Worm (Caenorhabditis elegans): ENCODE results near the gene T14F9.2.

Gene T14F9.2

ce11 chrX:2246908-2247307, 12.8 kb downstream of the T14F9.2 start, which contains the start of gene AH9.1:
Gene AH9.1 (minus strand): TSS chrX:2247008.
- no peak for TF ChIP-seq efl-3 (GFP tag; optimal IDR thresholded peaks at IDR 0.05)
- TF ChIP-seq dsc-1 (tag; optimal IDR thresholded peaks at IDR 0.05), result no peak
- TF ChIP-seq lin-14 (GFP tag; optimal IDR thresholded peaks at IDR 0.05), result no peak
- TF ChIP-seq egl-13 (tag; optimal IDR thresholded peaks at IDR 0.05), result no peak
- TF ChIP-seq ama-1 (optimal IDR thresholded peaks at IDR 0.05), result no peak
- no peak for TF ChIP-seq sptf-1 (tag; optimal IDR thresholded peaks at IDR 0.05)
- TF ChIP-seq hlh-4 (tag; optimal IDR thresholded peaks at IDR 0.05), result no peak
- no peak for TF ChIP-seq swsn-7 (tag; optimal IDR thresholded peaks at IDR 0.05)
- no peak for TF ChIP-seq xbp-1 (tag; optimal IDR thresholded peaks at IDR 0.05)
- TF ChIP-seq rnt-1 (tag; optimal IDR thresholded peaks at IDR 0.05), result no peak
- TF ChIP-seq hlh-17 (GFP tag; optimal IDR thresholded peaks at IDR 0.05; ENCODE audit: borderline replicate concordance), result no peak
- no peak for TF ChIP-seq fkh-4 (tag; optimal IDR thresholded peaks at IDR 0.05; ENCODE audit: borderline replicate concordance)
- TF ChIP-seq C34B4.2 (tag; optimal IDR thresholded peaks at IDR 0.05), result no peak
- no peak for TF ChIP-seq sup-37 (GFP tag; optimal IDR thresholded peaks at IDR 0.05)
- TF ChIP-seq tbx-2 (tag; optimal IDR thresholded peaks at IDR 0.05), result no peak
- TF ChIP-seq nhr-11 (tag; optimal IDR thresholded peaks at IDR 0.05), result no peak

- TF ChIP-seq C34B4.2 (tag; optimal IDR thresholded peaks at IDR 0.05) (no peak), lin-13 (GFP tag; optimal IDR thresholded peaks at IDR 0.05) (no peak), pax-3 (tag; optimal IDR thresholded peaks at IDR 0.05) (no peak), lin-39 (tag; optimal IDR thresholded peaks at IDR 0.05) (no peak), nhr-85 (tag) (no peak), nhr-28 (tag; optimal IDR thresholded peaks at IDR 0.05) (no peak)
These were observed 23.9 kb downstream of the T14F9.2 start, which contains the start of gene crn-4 for ce11 chrX:2258001-2258400. Gene crn-4 (minus strand): TSS chrX:2258101.

DNA sequence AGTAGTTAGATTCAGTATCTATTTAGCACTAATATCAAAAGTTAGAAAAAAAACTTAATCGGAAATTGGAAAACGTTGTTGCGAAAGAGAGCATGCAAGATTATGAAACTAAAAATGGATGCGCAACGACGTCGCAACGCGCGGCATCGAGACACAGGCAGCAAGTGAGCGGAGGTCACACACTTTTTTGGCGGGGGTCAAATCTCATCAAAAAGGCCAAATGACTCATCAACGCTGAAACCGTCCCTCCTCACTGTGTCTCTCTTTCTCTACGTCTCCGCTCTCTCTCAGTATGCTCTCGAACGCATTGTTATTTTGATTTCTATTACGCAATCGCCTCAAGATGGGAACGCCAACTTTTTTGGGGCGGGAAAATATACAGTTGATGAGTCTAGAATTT, 24.3 kb downstream of the T14F9.2 start:
- TF ChIP-seq lin-13 (GFP tag; optimal IDR thresholded peaks at IDR 0.05), result no peak
- TF ChIP-seq skn-1 (tag; optimal IDR thresholded peaks at IDR 0.05), result peak; percentile 88
- no peak for TF ChIP-seq unc-62 (GFP tag; optimal IDR thresholded peaks at IDR 0.05)
- no peak for TF ChIP-seq nhr-19 (GFP tag; conservative IDR thresholded peaks at IDR 0.05)
- TF ChIP-seq nhr-47 (tag; optimal IDR thresholded peaks at IDR 0.05), result no peak
- no peak for TF ChIP-seq efl-1 (optimal IDR thresholded peaks at IDR 0.05)
- TF ChIP-seq efl-1 (GFP tag; optimal IDR thresholded peaks at IDR 0.05 in 1 of 2), result no peak
- TF ChIP-seq isw-1 (GFP tag; IDR thresholded peaks at IDR 0.05), result no peak
- TF ChIP-seq pqm-1 (tag; optimal IDR thresholded peaks at IDR 0.05), result no peak
- no peak for TF ChIP-seq F16B12.6 (tag; optimal IDR thresholded peaks at IDR 0.05)
- peak in 1 of 3 experiments; percentile 26 for TF ChIP-seq ceh-82 (tag; optimal IDR thresholded peaks at IDR 0.05)
- TF ChIP-seq irx-1 (tag; optimal IDR thresholded peaks at IDR 0.05), result no peak
- TF ChIP-seq lin-35 (GFP tag; optimal IDR thresholded peaks at IDR 0.05), result no peak
- TF ChIP-seq Y116A8C.19 (tag; optimal IDR thresholded peaks at IDR 0.05; ENCODE audit: borderline replicate concordance), result no peak
- no peak for TF ChIP-seq tbx-2 (tag; optimal IDR thresholded peaks at IDR 0.05)
- no peak for TF ChIP-seq nhr-20 (tag; optimal IDR thresholded peaks at IDR 0.05)
- TF ChIP-seq nhr-71 (tag; optimal IDR thresholded peaks at IDR 0.05), result no peak
- TF ChIP-seq ets-5 (GFP tag; IDR thresholded peaks at IDR 0.05), result no peak
- no peak for TF ChIP-seq sox-4 (tag; optimal IDR thresholded peaks at IDR 0.05)
- no peak for TF ChIP-seq mef-2 (tag; optimal IDR thresholded peaks at IDR 0.05)
- peak; percentile 10 for TF ChIP-seq lin-14 (GFP tag; optimal IDR thresholded peaks at IDR 0.05)

- TF ChIP-seq swsn-7 (tag; optimal IDR thresholded peaks at IDR 0.05) (no peak), blmp-1 (tag; optimal IDR thresholded peaks at IDR 0.05) (no peak), nhr-19 (GFP tag; conservative IDR thresholded peaks at IDR 0.05) (no peak)
These were observed 26.9 kb downstream of the T14F9.2 start, which contains the start of gene AH9.3 for ce11 chrX:2261003-2261402. Gene AH9.3 (minus strand): TSS chrX:2261103.
